Fruit fly (Drosophila melanogaster) whole organism, embryonic: ENCODE results near the gene eEF1alpha2.

ENCODE experiments used
- Antp ChIP-seq: fragments of 200-800 bp; sonication (Bioruptor generic); optimal IDR thresholded peaks from 3 replicates; lab custom pipeline; 2016; ENCODE audit warnings: missing biosample characterization, missing genetic modification characterization
- Blimp-1 ChIP-seq: fragments of 200-800 bp; sonication (Bioruptor generic); optimal IDR thresholded peaks from 3 replicates; lab custom pipeline; 2018; ENCODE audit warnings: missing biosample characterization, missing genetic modification characterization, mild to moderate bottlenecking, moderate library complexity, missing genetic modification reagents
- BtbVII ChIP-seq: fragments of 200-800 bp; sonication (Bioruptor generic); optimal IDR thresholded peaks from 3 replicates; lab custom pipeline; 2017; ENCODE audit warnings: missing biosample characterization, mild to moderate bottlenecking, missing genetic modification characterization
- CG10366 ChIP-seq: fragments of 200-800 bp; sonication (Bioruptor generic); IDR thresholded peaks from 2 replicates; pipeline ENCODE4 v1.3.6; 2022; ENCODE audit warnings: missing biosample characterization, missing genetic modification characterization
- CG11085 ChIP-seq: fragments of 200-800 bp; sonication (Bioruptor generic); IDR thresholded peaks from 2 replicates; pipeline ENCODE4 v1.3.6; 2022; ENCODE audit warnings: missing biosample characterization, missing genetic modification characterization
- CG1603 ChIP-seq: fragments of 200-800 bp; sonication (Bioruptor generic); optimal IDR thresholded peaks from 2 replicates; lab custom pipeline; 2019; ENCODE audit warnings: missing biosample characterization, mild to moderate bottlenecking, missing genetic modification characterization, moderate library complexity
- CG16815 ChIP-seq: fragments of 200-800 bp; sonication (Bioruptor generic); optimal IDR thresholded peaks from 3 replicates; lab custom pipeline; 2017; ENCODE audit warnings: missing biosample characterization, mild to moderate bottlenecking, missing genetic modification characterization
- CG17361 ChIP-seq: fragments of 200-800 bp; sonication (Bioruptor generic); IDR thresholded peaks from 3 replicates; pipeline ENCODE4 v1.3.6; 2022; ENCODE audit warnings: missing biosample characterization, missing genetic modification characterization
- CG17829 ChIP-seq: fragments of 200-800 bp; optimal IDR thresholded peaks from 2 replicates; lab custom pipeline; 2019; ENCODE audit warnings: missing biosample characterization, mild to moderate bottlenecking, missing genetic modification characterization, moderate library complexity
- CG2116 ChIP-seq: fragments of 200-800 bp; sonication (Bioruptor generic); optimal IDR thresholded peaks from 3 replicates; lab custom pipeline; 2018; ENCODE audit warnings: missing biosample characterization, mild to moderate bottlenecking, missing genetic modification characterization
- CG2120 ChIP-seq: fragments of 200-800 bp; sonication (Bioruptor generic); optimal IDR thresholded peaks from 3 replicates; lab custom pipeline; 2016; ENCODE audit warnings: missing biosample characterization, missing genetic modification characterization
- CG2889 ChIP-seq: fragments of 200-800 bp; sonication (Bioruptor generic); IDR thresholded peaks from 3 replicates; pipeline ENCODE4 v1.3.6; 2022; ENCODE audit warnings: missing biosample characterization, missing genetic modification characterization
- CG30403 ChIP-seq: fragments of 200-800 bp; sonication (Bioruptor generic); optimal IDR thresholded peaks from 3 replicates; lab custom pipeline; 2016; ENCODE audit warnings: missing biosample characterization, missing genetic modification characterization
- CG32532 ChIP-seq: fragments of 200-800 bp; sonication (Bioruptor generic); IDR thresholded peaks from 2 replicates; pipeline ENCODE4 v1.3.6; 2022; ENCODE audit warnings: missing biosample characterization, missing genetic modification characterization
- CG32772 ChIP-seq: fragments of 200-800 bp; sonication (Bioruptor generic); IDR thresholded peaks from 2 replicates; pipeline ENCODE4 v1.3.6; 2022; ENCODE audit warnings: missing biosample characterization, missing genetic modification characterization
- CG3847 ChIP-seq: fragments of 200-800 bp; sonication (Bioruptor generic); IDR thresholded peaks from 2 replicates; pipeline ENCODE4 v1.3.6; 2022; ENCODE audit warnings: missing biosample characterization, missing genetic modification characterization
- CG4404 ChIP-seq: fragments of 200-800 bp; sonication (Bioruptor generic); IDR thresholded peaks from 2 replicates; pipeline ENCODE4 v1.3.6; 2022; ENCODE audit warnings: missing biosample characterization, missing genetic modification characterization
- CG7987 ChIP-seq: fragments of 200-800 bp; sonication (Bioruptor generic); optimal IDR thresholded peaks from 2 replicates; lab custom pipeline; 2018; ENCODE audit warnings: missing biosample characterization, mild to moderate bottlenecking, missing genetic modification characterization, moderate library complexity
- CG9876 ChIP-seq: fragments of 200-800 bp; sonication (Bioruptor generic); optimal IDR thresholded peaks from 2 replicates; lab custom pipeline; 2016; ENCODE audit warnings: missing biosample characterization, missing genetic modification characterization
- Deaf1 ChIP-seq: fragments of 200-800 bp; optimal IDR thresholded peaks from 3 replicates; lab custom pipeline; 2019; ENCODE audit warnings: missing biosample characterization, mild to moderate bottlenecking, missing genetic modification characterization, moderate library complexity
- Dll ChIP-seq: fragments of 200-800 bp; sonication (Bioruptor generic); IDR thresholded peaks from 4 replicates; pipeline ENCODE4 v1.3.6; 2022; ENCODE audit warnings: missing biosample characterization, missing genetic modification characterization; ENCODE audit not compliant: partially characterized antibody
- Drgx ChIP-seq: fragments of 200-800 bp; sonication (Bioruptor generic); IDR thresholded peaks from 2 replicates; pipeline ENCODE4 v1.3.6; 2022; ENCODE audit warnings: missing biosample characterization, missing genetic modification characterization
- Fer3 ChIP-seq: fragments of 200-800 bp; sonication (Bioruptor generic); optimal IDR thresholded peaks from 2 replicates; lab custom pipeline; 2018; ENCODE audit warnings: missing biosample characterization, mild to moderate bottlenecking, missing genetic modification characterization, moderate library complexity
- HHEX ChIP-seq: fragments of 200-800 bp; sonication (Bioruptor generic); optimal IDR thresholded peaks from 3 replicates; lab custom pipeline; 2017; ENCODE audit warnings: missing biosample characterization, mild to moderate bottlenecking, missing genetic modification characterization, missing genetic modification reagents
- HmgZ ChIP-seq: fragments of 200-800 bp; sonication (Bioruptor generic); optimal IDR thresholded peaks from 2 replicates; lab custom pipeline; 2018; ENCODE audit warnings: missing biosample characterization, mild to moderate bottlenecking, missing genetic modification characterization
- Hmr ChIP-seq: fragments of 200-800 bp; sonication (Bioruptor generic); optimal IDR thresholded peaks from 3 replicates; lab custom pipeline; 2017; ENCODE audit warnings: mild to moderate bottlenecking, missing biosample characterization, missing genetic modification reagents, missing genetic modification characterization
- Hr3 ChIP-seq: fragments of 200-800 bp; sonication (Bioruptor generic); optimal IDR thresholded peaks from 3 replicates; lab custom pipeline; 2016; ENCODE audit warnings: missing biosample characterization, missing genetic modification characterization
- Jarid2 ChIP-seq: fragments of 200-800 bp; sonication (Bioruptor generic); optimal IDR thresholded peaks from 3 replicates; lab custom pipeline; 2017; ENCODE audit warnings: mild to moderate bottlenecking, missing biosample characterization, missing genetic modification reagents, missing genetic modification characterization
- Sin3A ChIP-seq: fragments of >200 bp; optimal IDR thresholded peaks from 2 replicates; lab custom pipeline; 2018
- aop ChIP-seq: fragments of 200-800 bp; sonication (Bioruptor generic); IDR thresholded peaks from 2 replicates; pipeline ENCODE4 v1.3.6; 2022; ENCODE audit warnings: missing biosample characterization, missing genetic modification characterization
- ara ChIP-seq: fragments of 200-800 bp; sonication (Bioruptor generic); IDR thresholded peaks from 2 replicates; pipeline ENCODE4 v1.3.6; 2022; ENCODE audit warnings: missing biosample characterization, missing genetic modification characterization
- chif ChIP-seq, 2 experiments: fragments of 200-800 bp; sonication (Bioruptor generic); optimal IDR thresholded peaks; 3 replicates each; lab custom pipeline; 2016; ENCODE audit warnings: missing biosample characterization in 2 of 2, missing genetic modification characterization in 2 of 2
- corto ChIP-seq: fragments of 200-800 bp; sonication (Bioruptor generic); optimal IDR thresholded peaks from 2 replicates; lab custom pipeline; 2016; ENCODE audit warnings: missing biosample characterization, mild to moderate bottlenecking, missing genetic modification characterization, moderate library complexity
- dmrt11E ChIP-seq: fragments of 200-800 bp; sonication (Bioruptor generic); optimal IDR thresholded peaks from 3 replicates; lab custom pipeline; 2018; ENCODE audit warnings: missing biosample characterization, mild to moderate bottlenecking, missing genetic modification characterization, moderate library complexity
- eyg ChIP-seq: fragments of 200-800 bp; sonication (Bioruptor generic); optimal IDR thresholded peaks from 3 replicates; lab custom pipeline; 2016; ENCODE audit warnings: missing biosample characterization, missing genetic modification characterization
- fd96Cb ChIP-seq: fragments of 200-800 bp; sonication (Bioruptor generic); optimal IDR thresholded peaks from 2 replicates; lab custom pipeline; 2018; ENCODE audit warnings: missing biosample characterization, mild to moderate bottlenecking, missing genetic modification characterization, moderate library complexity
- fru ChIP-seq: fragments of >200 bp; optimal IDR thresholded peaks from 2 replicates; lab custom pipeline; 2017
- gro ChIP-seq: fragments of 200-800 bp; sonication (Bioruptor generic); optimal IDR thresholded peaks from 2 replicates; lab custom pipeline; 2016; ENCODE audit warnings: missing biosample characterization, missing genetic modification characterization
- hbn ChIP-seq: fragments of 200-800 bp; sonication (Bioruptor generic); IDR thresholded peaks from 2 replicates; pipeline ENCODE4 v1.3.6; 2022; ENCODE audit warnings: missing biosample characterization, missing genetic modification characterization; ENCODE audit not compliant: partially characterized antibody
- lbe ChIP-seq: fragments of 200-800 bp; sonication (Bioruptor generic); optimal IDR thresholded peaks from 2 replicates; lab custom pipeline; 2016; ENCODE audit warnings: missing biosample characterization, mild to moderate bottlenecking, missing genetic modification characterization
- lola ChIP-seq, 3 experiments: fragments of >200 bp in 2 of 3; fragments of 200-800 bp in 1 of 3; sonication (Bioruptor generic) in 1 of 3; optimal IDR thresholded peaks; 2 replicates each; lab custom pipeline; 2017 to 2019; ENCODE audit warnings: missing biosample characterization in 3 of 3, missing genetic modification characterization in 3 of 3, mild to moderate bottlenecking in 1 of 3, moderate library complexity in 1 of 3
- nom ChIP-seq: fragments of 200-800 bp; sonication (Bioruptor generic); optimal IDR thresholded peaks from 2 replicates; lab custom pipeline; 2017; ENCODE audit warnings: missing biosample characterization, missing genetic modification characterization, mild to moderate bottlenecking, moderate library complexity, missing genetic modification reagents
- phol ChIP-seq: fragments of 200-800 bp; sonication (Bioruptor generic); optimal IDR thresholded peaks from 3 replicates; lab custom pipeline; 2018; ENCODE audit warnings: missing biosample characterization, mild to moderate bottlenecking, missing genetic modification characterization, moderate library complexity
- pros ChIP-seq: fragments of 200-800 bp; sonication (Bioruptor generic); optimal IDR thresholded peaks from 3 replicates; lab custom pipeline; 2019; ENCODE audit warnings: missing biosample characterization, mild to moderate bottlenecking, missing genetic modification characterization, moderate library complexity
- pum ChIP-seq: fragments of 200-800 bp; sonication (Bioruptor generic); optimal IDR thresholded peaks from 2 replicates; lab custom pipeline; 2016; ENCODE audit warnings: missing biosample characterization, missing genetic modification characterization
- run ChIP-seq: fragments of 200-800 bp; sonication (Bioruptor generic); optimal IDR thresholded peaks from 3 replicates; lab custom pipeline; 2018; ENCODE audit warnings: missing biosample characterization, mild to moderate bottlenecking, missing genetic modification characterization
- sens ChIP-seq: fragments of 200-800 bp; sonication (Bioruptor generic); peaks from one replicate; lab custom pipeline; 2016; ENCODE audit warnings: missing biosample characterization, missing genetic modification characterization
- sim ChIP-seq: fragments of 200-800 bp; sonication (Bioruptor generic); IDR thresholded peaks from 2 replicates; pipeline ENCODE4 v1.3.6; 2022; ENCODE audit warnings: missing biosample characterization, missing genetic modification characterization
- sisA ChIP-seq: fragments of 200-800 bp; sonication (Bioruptor generic); IDR thresholded peaks from 2 replicates; pipeline ENCODE4 v1.3.6; 2022; ENCODE audit warnings: missing biosample characterization, missing genetic modification characterization
- slp2 ChIP-seq: fragments of 200-800 bp; sonication (Bioruptor generic); optimal IDR thresholded peaks from 2 replicates; lab custom pipeline; 2016; ENCODE audit warnings: missing biosample characterization, missing genetic modification characterization
- tgo ChIP-seq: fragments of 200-800 bp; sonication (Bioruptor generic); IDR thresholded peaks from 3 replicates; pipeline ENCODE4 v1.3.6; 2022; ENCODE audit warnings: missing biosample characterization, missing genetic modification characterization

eEF1alpha2 gene

DNA sequence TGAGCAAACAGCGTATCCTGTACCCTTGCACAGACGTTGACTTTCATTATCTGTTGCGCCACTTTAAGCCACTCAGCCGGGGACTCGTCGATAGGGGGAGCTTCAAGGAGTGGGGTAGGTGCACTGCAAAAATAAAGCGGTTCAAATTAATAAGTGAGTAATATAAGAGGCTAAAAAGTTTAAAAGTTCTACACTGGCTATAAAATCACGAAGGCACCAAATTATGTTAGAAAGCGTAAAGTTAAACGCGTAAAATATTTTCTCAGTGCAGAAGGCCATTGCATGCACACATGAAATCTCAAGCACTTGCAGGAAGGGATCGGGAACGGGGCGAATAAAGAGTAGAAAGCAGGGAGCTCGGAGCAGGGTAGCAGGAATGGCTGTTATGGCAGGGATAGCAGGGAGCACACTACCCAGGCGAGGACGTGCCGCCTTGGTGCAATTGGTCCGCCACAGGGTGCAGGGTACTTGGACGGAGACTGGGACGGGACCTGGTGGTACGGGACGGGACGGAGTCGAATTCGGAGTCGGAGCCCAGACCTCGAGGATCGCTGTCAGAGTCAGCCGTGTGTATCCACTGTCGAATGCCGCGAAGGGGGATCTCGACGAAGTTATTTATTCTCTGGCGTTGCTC lies 40.0 kb upstream of the eEF1alpha2 start (continued):
- TF ChIP-seq CG2116 (GFP tag; lab: Kevin White, UChicago) (no peak), CG7987 (GFP tag; lab: Kevin White, UChicago) (no peak), slp2 (GFP tag; lab: Kevin White, UChicago) (no peak), CG10366 (no peak), nom (GFP tag; lab: Kevin White, UChicago) (peak; percentile 79), lola (GFP tag; optimal IDR thresholded peaks at IDR 0.05; lab: Kevin White, UChicago) (peak in 1 of 3 experiments; percentile 32), CG32532 (no peak), CG32772 (GFP tag; lab: Robert Waterston, UW) (no peak), Hr3 (GFP tag; lab: Kevin White, UChicago) (no peak), Drgx (GFP tag; lab: Robert Waterston, UW) (peak; percentile 61), BtbVII (no peak), sisA (GFP tag; lab: Robert Waterston, UW) (no peak), CG9876 (GFP tag; lab: Kevin White, UChicago) (no peak), CG17829 (tag; lab: Kevin White, UChicago) (no peak), hbn (no peak), pros (GFP tag; lab: Kevin White, UChicago) (no peak), Hmr (GFP tag; lab: Kevin White, UChicago) (no peak), CG17361 (0 out of 3 replicates have a peak, but pooled peaks have one; percentile 22), Fer3 (tag; lab: Kevin White, UChicago) (no peak), lbe (peak; percentile 88), CG4404 (GFP tag; lab: Robert Waterston, UW) (peak; percentile 8; the same call in 1 of the 2 replicates), aop (GFP tag; lab: Robert Waterston, UW) (no peak), CG1603 (tag; lab: Kevin White, UChicago) (peak; percentile 26), tgo (GFP tag; lab: Robert Waterston, UW) (no peak), phol (tag; lab: Kevin White, UChicago) (peak; percentile 16), pum (GFP tag; lab: Kevin White, UChicago) (peak; percentile 1), CG2889 (no peak), CG11085 (GFP tag; lab: Robert Waterston, UW) (no peak), chif (GFP tag; optimal IDR thresholded peaks at IDR 0.05; lab: Kevin White, UChicago) (peak in 1 of 2 experiments; percentile 6), Sin3A (lab: Kevin White, UChicago) (no peak), HHEX (GFP tag; lab: Kevin White, UChicago) (no peak), fru (lab: Kevin White, UChicago) (no peak), ara (GFP tag; lab: Robert Waterston, UW) (peak; percentile 55; the same call in 1 of the 2 replicates), sens (GFP tag; lab: Kevin White, UChicago) (peak; percentile 73), run (tag; lab: Kevin White, UChicago) (no peak), Blimp-1 (GFP tag; lab: Kevin White, UChicago) (no peak), gro (no peak), dmrt11E (tag; lab: Kevin White, UChicago) (peak; percentile 65), fd96Cb (tag; lab: Kevin White, UChicago) (no peak), Dll (GFP tag; lab: Robert Waterston, UW) (no peak), eyg (no peak), HmgZ (no peak), CG2120 (no peak), Antp (GFP tag; lab: Kevin White, UChicago) (peak; percentile 0), corto (peak; percentile 91), CG30403 (GFP tag; lab: Kevin White, UChicago) (no peak), CG3847 (GFP tag; lab: Robert Waterston, UW) (no peak), sim (0 out of 2 replicates have a peak, but pooled peaks have one; percentile 11), Deaf1 (tag; lab: Kevin White, UChicago) (no peak), Jarid2 (GFP tag; lab: Kevin White, UChicago) (no peak), CG16815 (GFP tag; lab: Kevin White, UChicago) (peak; percentile 25)
